Worm (Caenorhabditis elegans) whole organism, L2 larva: ENCODE results near the gene msrp-5.

Source experiments
- alr-1 ChIP-seq: fragments of 150-350 bp; optimal IDR thresholded peaks from 2 replicates; lab custom pipeline; 2014; ENCODE audit warnings: missing biosample characterization, missing genetic modification characterization
- blmp-1 ChIP-seq: sonication (generic microtip); optimal IDR thresholded peaks from 2 replicates; lab custom pipeline; 2017; ENCODE audit warnings: missing genetic modification characterization, mild to moderate bottlenecking, missing compliant biosample characterization, antibody characterized with exemption, moderate library complexity; ENCODE audit not compliant: insufficient read depth
- lin-13 ChIP-seq: fragments of 150-350 bp; optimal IDR thresholded peaks from 2 replicates; lab custom pipeline; 2014; ENCODE audit warnings: missing biosample characterization, missing genetic modification reagents, missing genetic modification characterization
- snpc-4 ChIP-seq: fragments of 150-350 bp; optimal IDR thresholded peaks from 2 replicates; lab custom pipeline; 2014; ENCODE audit warnings: missing biosample characterization, missing genetic modification characterization
- unc-39 ChIP-seq: fragments of 150-350 bp; optimal IDR thresholded peaks from 2 replicates; lab custom pipeline; 2014; ENCODE audit warnings: missing biosample characterization, missing genetic modification characterization
- ztf-4 ChIP-seq: fragments of 150-350 bp; optimal IDR thresholded peaks from 2 replicates; lab custom pipeline; 2014; ENCODE audit warnings: missing biosample characterization, missing genetic modification characterization

ce11 chrII:2637359-2637758 is 20.6 kb downstream of the msrp-5 start, which contains the start of gene F22E5.21:
- TF ChIP-seq ztf-4 (tag; lab: Kevin White, UChicago) = no peak
- TF ChIP-seq alr-1 (tag; lab: Kevin White, UChicago) = no peak
- no peak for TF ChIP-seq snpc-4 (tag; lab: Kevin White, UChicago)
- TF ChIP-seq blmp-1 (tag; lab: Kevin White, UChicago) = no peak
- TF ChIP-seq lin-13 (GFP tag; lab: Kevin White, UChicago) = no peak
- no peak for TF ChIP-seq unc-39 (tag; lab: Kevin White, UChicago)
